Fruit fly (Drosophila melanogaster): ENCODE results near the gene CG13926.

CG13926 gene

dm6 chr3L:1575731-1576376 is 42.1 kb downstream of the CG13926 start:
- no peak for TF ChIP-seq OdsH (GFP tag; optimal IDR thresholded peaks at IDR 0.05)
- peak; percentile 39; the same call in 1 of the 2 replicates for TF ChIP-seq CG15336 (GFP tag; IDR thresholded peaks at IDR 0.05)
- no peak for TF ChIP-seq dac (GFP tag; optimal IDR thresholded peaks at IDR 0.05)
- no peak for TF ChIP-seq CG7368 (GFP tag; optimal IDR thresholded peaks at IDR 0.05)
- peak; percentile 26 for TF ChIP-seq CG32006 (GFP tag; optimal IDR thresholded peaks at IDR 0.05)
- TF ChIP-seq Eip78C (GFP tag), result peak; percentile 85
- 0 out of 3 replicates have a peak, but pooled peaks have one; percentile 20 for TF ChIP-seq CG6163 (GFP tag; IDR thresholded peaks at IDR 0.05)
- no peak for TF ChIP-seq Sox14 (GFP tag; optimal IDR thresholded peaks at IDR 0.05)
- peak; percentile 11 for TF ChIP-seq pdm3 (GFP tag; optimal IDR thresholded peaks at IDR 0.05)
- TF ChIP-seq dsx (GFP tag; optimal IDR thresholded peaks at IDR 0.05; ENCODE audit: poor library complexity, severe bottlenecking), result no peak
- no peak for TF ChIP-seq CG6792 (GFP tag; optimal IDR thresholded peaks at IDR 0.05)
- peak; percentile 17 for TF ChIP-seq esn (GFP tag; optimal IDR thresholded peaks at IDR 0.05)
- peak; percentile 12 for TF ChIP-seq achi (GFP tag; optimal IDR thresholded peaks at IDR 0.05)
- no peak for TF ChIP-seq Ets21C (GFP tag; optimal IDR thresholded peaks at IDR 0.05)
- no peak for TF ChIP-seq spab (GFP tag; optimal IDR thresholded peaks at IDR 0.05)
- peak; percentile 16 for TF ChIP-seq CG3919 (GFP tag; optimal IDR thresholded peaks at IDR 0.05)
- peak; percentile 12 for TF ChIP-seq acj6 (GFP tag; optimal IDR thresholded peaks at IDR 0.05)
- no peak for TF ChIP-seq CG11902 (GFP tag; optimal IDR thresholded peaks at IDR 0.05)
- no peak for TF ChIP-seq Sox102F (GFP tag; optimal IDR thresholded peaks at IDR 0.05)
- no peak for TF ChIP-seq CG8119 (GFP tag; IDR thresholded peaks at IDR 0.05)
- no peak for TF ChIP-seq Met (GFP tag; optimal IDR thresholded peaks at IDR 0.05)
- TF ChIP-seq fd59A (GFP tag; optimal IDR thresholded peaks at IDR 0.05), result no peak
- no peak for TF ChIP-seq topi (GFP tag; optimal IDR thresholded peaks at IDR 0.05)
- peak; percentile 35 for TF ChIP-seq Hr4 (GFP tag; optimal IDR thresholded peaks at IDR 0.05)
- TF ChIP-seq CG8632 (GFP tag; optimal IDR thresholded peaks at IDR 0.05), result no peak

- TF ChIP-seq CG11762 (GFP tag; optimal IDR thresholded peaks at IDR 0.05; ENCODE audit: insufficient read depth) (no peak), CG6276 (GFP tag; optimal IDR thresholded peaks at IDR 0.05) (no peak), OdsH (GFP tag; optimal IDR thresholded peaks at IDR 0.05) (no peak), fkh (GFP tag; optimal IDR thresholded peaks at IDR 0.05) (no peak), Eip78C (GFP tag) (no peak), lz (GFP tag; optimal IDR thresholded peaks at IDR 0.05) (no peak), CG3919 (GFP tag; optimal IDR thresholded peaks at IDR 0.05) (no peak), dsx (GFP tag; optimal IDR thresholded peaks at IDR 0.05; ENCODE audit: poor library complexity, severe bottlenecking) (no peak), Sox15 (GFP tag; optimal IDR thresholded peaks at IDR 0.05) (no peak), CG8119 (GFP tag; IDR thresholded peaks at IDR 0.05) (no peak), CG8632 (GFP tag; optimal IDR thresholded peaks at IDR 0.05) (no peak), Hr4 (GFP tag; optimal IDR thresholded peaks at IDR 0.05) (no peak), Blimp-1 (GFP tag; optimal IDR thresholded peaks at IDR 0.05) (no peak), CG6808 (GFP tag; optimal IDR thresholded peaks at IDR 0.05) (no peak), fd59A (GFP tag; optimal IDR thresholded peaks at IDR 0.05) (no peak), CG16779 (tag; optimal IDR thresholded peaks at IDR 0.05) (no peak), CG11294 (GFP tag; IDR thresholded peaks at IDR 0.05) (no peak), net (GFP tag; optimal IDR thresholded peaks at IDR 0.05) (no peak)
These were observed 44.8 kb downstream of the CG13926 start for dm6 chr3L:1573191-1573590.

dm6 chr3L:1571077-1571476 is 46.9 kb downstream of the CG13926 start:
- no peak for TF ChIP-seq dsx (GFP tag; optimal IDR thresholded peaks at IDR 0.05; ENCODE audit: poor library complexity, severe bottlenecking)
- no peak for TF ChIP-seq Blimp-1 (GFP tag; optimal IDR thresholded peaks at IDR 0.05)
- no peak for TF ChIP-seq CG8632 (GFP tag; optimal IDR thresholded peaks at IDR 0.05)
- no peak for TF ChIP-seq fkh (GFP tag; optimal IDR thresholded peaks at IDR 0.05)
- no peak for TF ChIP-seq CG6854 (GFP tag; optimal IDR thresholded peaks at IDR 0.05)
- TF ChIP-seq CG11902 (GFP tag; optimal IDR thresholded peaks at IDR 0.05), result no peak
- TF ChIP-seq ss (GFP tag; optimal IDR thresholded peaks at IDR 0.05), result no peak
- TF ChIP-seq vri (GFP tag; optimal IDR thresholded peaks at IDR 0.05), result no peak
